Worm (Caenorhabditis elegans): ENCODE measurements around the gene clhm-1.

DNA sequence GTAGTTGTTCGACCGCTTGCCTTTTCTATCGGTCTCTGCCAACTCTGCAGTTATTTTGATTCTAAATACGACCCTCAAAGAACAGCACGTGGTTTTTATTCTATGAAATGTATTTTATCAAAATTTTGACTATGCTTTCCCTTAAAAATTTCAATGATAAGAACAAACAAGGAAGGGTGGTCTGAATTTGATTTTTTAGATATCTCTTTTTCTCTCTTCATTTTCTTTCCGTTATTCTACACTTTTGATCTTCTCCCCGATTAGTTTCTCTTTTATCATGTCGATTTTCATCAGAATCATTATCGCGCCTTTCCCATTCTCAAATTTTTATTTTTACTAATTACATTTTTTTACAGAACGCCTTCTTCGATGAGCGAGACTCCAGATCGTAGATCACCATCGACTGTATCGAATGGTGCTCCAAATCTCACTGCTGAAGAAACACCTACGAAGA, 25.8 kb downstream of the clhm-1 start:
- no peak for TF ChIP-seq ama-1 (optimal IDR thresholded peaks at IDR 0.05)
- no peak for TF ChIP-seq sea-1 (GFP tag; conservative IDR thresholded peaks at IDR 0.05)
- no peak; the same call in 1 of the 2 replicates for TF ChIP-seq flt-1 (GFP tag; IDR thresholded peaks at IDR 0.05)
